Fruit fly (Drosophila melanogaster): ENCODE results near the gene gammaSnap2.

The gammaSnap2 gene

dm6 chr3R:10089171-10089664 is 32.0 kb downstream of the gammaSnap2 start (continued):
- TF ChIP-seq lab (GFP tag; optimal IDR thresholded peaks at IDR 0.05) (no peak), CG1024 (GFP tag; IDR thresholded peaks at IDR 0.05) (no peak), CG4328 (GFP tag; optimal IDR thresholded peaks at IDR 0.05) (no peak), CG12104 (GFP tag; optimal IDR thresholded peaks at IDR 0.05) (no peak), lov (optimal IDR thresholded peaks at IDR 0.05) (no peak), lov (GFP tag; IDR thresholded peaks at IDR 0.05) (no peak), az2 (GFP tag; optimal IDR thresholded peaks at IDR 0.05) (no peak), CG10431 (GFP tag; optimal IDR thresholded peaks at IDR 0.05) (no peak), mirr (GFP tag; optimal IDR thresholded peaks at IDR 0.05) (no peak), ab (GFP tag; optimal IDR thresholded peaks at IDR 0.05) (no peak), sr (GFP tag; IDR thresholded peaks at IDR 0.05) (peak; percentile 99), fd3F (GFP tag; optimal IDR thresholded peaks at IDR 0.05) (no peak), CG15011 (GFP tag; optimal IDR thresholded peaks at IDR 0.05) (no peak), chn (GFP tag; optimal IDR thresholded peaks at IDR 0.05) (no peak), Dip3 (GFP tag; optimal IDR thresholded peaks at IDR 0.05) (no peak), slp2 (GFP tag; optimal IDR thresholded peaks at IDR 0.05) (no peak), trh (GFP tag; optimal IDR thresholded peaks at IDR 0.05) (no peak), CG12071 (GFP tag; optimal IDR thresholded peaks at IDR 0.05) (no peak), CG30020 (tag; optimal IDR thresholded peaks at IDR 0.05) (no peak), odd (GFP tag; optimal IDR thresholded peaks at IDR 0.05) (no peak), pum (GFP tag; optimal IDR thresholded peaks at IDR 0.05) (no peak), zen (tag; optimal IDR thresholded peaks at IDR 0.05) (no peak), CG17385 (GFP tag; optimal IDR thresholded peaks at IDR 0.05) (no peak), CG1602 (GFP tag; optimal IDR thresholded peaks at IDR 0.05) (no peak), phol (tag; optimal IDR thresholded peaks at IDR 0.05) (no peak), CG4617 (GFP tag; optimal IDR thresholded peaks at IDR 0.05; ENCODE audit: borderline replicate concordance) (no peak), nom (GFP tag; optimal IDR thresholded peaks at IDR 0.05) (peak; percentile 25), Optix (GFP tag; IDR thresholded peaks at IDR 0.05) (no peak), sug (tag; optimal IDR thresholded peaks at IDR 0.05) (no peak), exex (tag; optimal IDR thresholded peaks at IDR 0.05) (no peak), toy (GFP tag; IDR thresholded peaks at IDR 0.05) (no peak), CG7839 (tag; optimal IDR thresholded peaks at IDR 0.05) (no peak), jing (GFP tag; optimal IDR thresholded peaks at IDR 0.05) (no peak), HmgZ (tag; optimal IDR thresholded peaks at IDR 0.05) (peak; percentile 32), grn (GFP tag; optimal IDR thresholded peaks at IDR 0.05) (no peak), CG1233 (GFP tag; optimal IDR thresholded peaks at IDR 0.05) (no peak), CG17912 (GFP tag; optimal IDR thresholded peaks at IDR 0.05) (no peak), Myb (GFP tag; optimal IDR thresholded peaks at IDR 0.05) (no peak), CG12659 (GFP tag; optimal IDR thresholded peaks at IDR 0.05) (no peak), Asciz (GFP tag; optimal IDR thresholded peaks at IDR 0.05) (no peak), ken (GFP tag; IDR thresholded peaks at IDR 0.05) (no peak), CG9727 (GFP tag; optimal IDR thresholded peaks at IDR 0.05) (no peak), Deaf1 (tag; optimal IDR thresholded peaks at IDR 0.05) (peak; percentile 3), Sin3A (optimal IDR thresholded peaks at IDR 0.05) (no peak), unc-4 (GFP tag; IDR thresholded peaks at IDR 0.05; ENCODE audit: partially characterized antibody) (peak; percentile 47), tio (GFP tag; optimal IDR thresholded peaks at IDR 0.05) (no peak), CG12155 (GFP tag; optimal IDR thresholded peaks at IDR 0.05) (no peak), CG2875 (GFP tag; optimal IDR thresholded peaks at IDR 0.05) (no peak), run (tag; optimal IDR thresholded peaks at IDR 0.05) (no peak), disco-r (GFP tag; optimal IDR thresholded peaks at IDR 0.05) (no peak), Lpt (GFP tag; optimal IDR thresholded peaks at IDR 0.05) (no peak), yki (optimal IDR thresholded peaks at IDR 0.05) (peak; percentile 32), CG15696 (tag; optimal IDR thresholded peaks at IDR 0.05) (no peak)

Measured in whole organism, embryonic.